Fruit fly (Drosophila melanogaster) whole organism, embryonic: ENCODE measurements around the gene Slimp.

Source experiments
- CG16815 ChIP-seq: fragments of 200-800 bp; sonication (Bioruptor generic); optimal IDR thresholded peaks from 3 replicates; lab custom pipeline; 2017; ENCODE audit warnings: missing biosample characterization, mild to moderate bottlenecking, missing genetic modification characterization
- CG5245 ChIP-seq: fragments of 200-800 bp; sonication (Bioruptor generic); optimal IDR thresholded peaks from 3 replicates; lab custom pipeline; 2016; ENCODE audit warnings: missing biosample characterization, missing genetic modification characterization
- CG9797 ChIP-seq: fragments of 200-800 bp; sonication (Bioruptor generic); optimal IDR thresholded peaks from 3 replicates; lab custom pipeline; 2018; ENCODE audit warnings: missing biosample characterization, mild to moderate bottlenecking, missing genetic modification characterization
- D19A ChIP-seq: fragments of 200-800 bp; optimal IDR thresholded peaks from 3 replicates; lab custom pipeline; 2019; ENCODE audit warnings: missing biosample characterization, mild to moderate bottlenecking, missing genetic modification characterization, moderate library complexity
- H2.0 ChIP-seq: fragments of 200-800 bp; sonication (Bioruptor generic); IDR thresholded peaks from 2 replicates; pipeline ENCODE4 v1.3.6; 2022; ENCODE audit warnings: missing biosample characterization, missing genetic modification characterization
- NFAT ChIP-seq: fragments of 200-800 bp; sonication (Bioruptor generic); IDR thresholded peaks from 2 replicates; pipeline ENCODE4 v1.3.6; 2022; ENCODE audit warnings: missing biosample characterization, missing genetic modification characterization
- Sox100B ChIP-seq: fragments of 200-800 bp; sonication (Bioruptor generic); optimal IDR thresholded peaks from 3 replicates; lab custom pipeline; 2018; ENCODE audit warnings: missing biosample characterization, mild to moderate bottlenecking, missing genetic modification characterization
- psq ChIP-seq: fragments of 200-800 bp; sonication (Bioruptor generic); optimal IDR thresholded peaks from 2 replicates; lab custom pipeline; 2017; ENCODE audit warnings: missing biosample characterization, missing genetic modification characterization
- tgo ChIP-seq: fragments of 200-800 bp; sonication (Bioruptor generic); IDR thresholded peaks from 3 replicates; pipeline ENCODE4 v1.3.6; 2022; ENCODE audit warnings: missing biosample characterization, missing genetic modification characterization

DNA sequence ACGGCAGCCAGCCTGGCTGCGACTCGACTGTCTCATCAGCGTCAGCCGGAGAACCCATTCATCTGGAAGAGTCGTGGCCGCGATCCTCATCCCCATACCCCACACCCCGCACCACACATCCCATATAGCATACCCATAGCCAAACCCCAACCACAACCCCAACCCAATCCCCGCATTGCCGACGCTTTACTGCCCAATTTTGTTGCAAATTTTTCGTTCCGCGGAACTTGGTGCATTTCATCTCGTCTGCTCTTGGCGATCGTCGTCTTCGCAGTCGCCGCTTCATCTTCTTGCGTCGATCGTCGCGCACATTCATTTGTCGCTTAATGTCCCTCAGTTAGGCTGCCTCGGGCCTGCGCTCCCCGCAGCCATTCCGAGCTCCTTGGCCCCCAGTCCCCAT is 5.4 kb downstream of the Slimp start:
- TF ChIP-seq H2.0 (GFP tag; lab: Robert Waterston, UW), result no peak
- TF ChIP-seq psq, result no peak
- no peak for TF ChIP-seq D19A (tag; lab: Kevin White, UChicago)
- TF ChIP-seq CG5245 (GFP tag; lab: Kevin White, UChicago), result no peak
- no peak for TF ChIP-seq NFAT (GFP tag; lab: Robert Waterston, UW)
- no peak for TF ChIP-seq tgo
- TF ChIP-seq CG9797 (GFP tag; lab: Kevin White, UChicago), result no peak
- TF ChIP-seq CG16815, result no peak
- no peak for TF ChIP-seq Sox100B (GFP tag; lab: Kevin White, UChicago)
